Worm (Caenorhabditis elegans): Measurements from ENCODE around the gene sftb-1.

DNA sequence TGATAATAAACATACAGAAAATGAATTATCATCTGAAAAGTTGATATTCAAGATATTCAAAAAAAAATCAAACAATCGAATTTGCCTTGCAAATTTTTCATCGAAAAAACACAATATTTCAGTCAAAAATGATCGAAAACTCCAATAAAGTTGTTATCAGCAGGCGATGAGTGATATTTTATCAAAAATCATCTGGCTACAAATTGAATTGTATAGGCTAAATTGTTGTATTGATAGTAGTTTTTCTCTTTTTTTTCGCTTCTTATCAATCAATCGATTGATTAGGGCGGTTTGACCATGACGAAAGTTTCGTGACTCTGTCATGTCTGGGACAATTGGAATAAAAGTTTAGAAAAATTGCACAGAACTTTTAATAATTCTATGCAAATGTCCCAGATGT, 28.9 kb downstream of the sftb-1 start:
- no peak for TF ChIP-seq ceh-16 (tag; optimal IDR thresholded peaks at IDR 0.05)
- TF ChIP-seq snpc-4 (tag; optimal IDR thresholded peaks at IDR 0.05): no peak
- no peak for TF ChIP-seq unc-39 (tag; optimal IDR thresholded peaks at IDR 0.05)
- TF ChIP-seq nhr-77 (tag; optimal IDR thresholded peaks at IDR 0.05): no peak
- TF ChIP-seq ama-1 (optimal IDR thresholded peaks at IDR 0.05): no peak
- TF ChIP-seq sea-2 (GFP tag; optimal IDR thresholded peaks at IDR 0.05): no peak
- TF ChIP-seq lin-39 (tag; optimal IDR thresholded peaks at IDR 0.05): no peak
- no peak for TF ChIP-seq nhr-76 (tag; optimal IDR thresholded peaks at IDR 0.05)
- TF ChIP-seq elt-3 (tag; optimal IDR thresholded peaks at IDR 0.05): no peak
